Worm (Caenorhabditis elegans): ENCODE results near the gene C25F9.16.

C25F9.16 gene

DNA sequence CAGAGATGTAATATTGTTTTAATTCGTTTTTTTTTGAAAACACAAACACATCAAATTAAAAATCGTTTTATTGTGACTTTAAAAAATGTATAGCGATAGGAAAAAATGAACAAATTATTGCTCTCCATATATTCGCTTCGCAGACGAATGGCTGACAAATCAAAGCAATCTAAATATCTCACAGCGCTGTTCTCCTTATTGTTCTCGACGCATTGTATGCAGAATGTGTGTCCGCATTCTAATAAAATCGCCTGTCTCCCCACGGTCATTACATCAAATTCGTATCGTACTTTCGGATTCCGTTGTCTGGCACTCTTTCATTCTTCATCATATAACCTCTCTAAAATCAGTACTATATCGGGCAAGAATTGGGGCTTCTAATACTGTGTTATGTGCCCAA is 43.7 kb downstream of the C25F9.16 start, which contains the start of gene Y43F8B.9:
Y43F8B.9 (plus strand) TSS at position 301 of the 400 bp plus-strand sequence.
- TF ChIP-seq ceh-43 (GFP tag; optimal IDR thresholded peaks at IDR 0.05) = no peak
- no peak for TF ChIP-seq nhr-12 (tag; optimal IDR thresholded peaks at IDR 0.05)
- no peak for TF ChIP-seq nhr-2 (tag; optimal IDR thresholded peaks at IDR 0.05)
- no peak for TF ChIP-seq unc-39 (tag; optimal IDR thresholded peaks at IDR 0.05)
- no peak for TF ChIP-seq mls-2 (tag; optimal IDR thresholded peaks at IDR 0.05)
- TF ChIP-seq sem-2 (GFP tag; optimal IDR thresholded peaks at IDR 0.05) = no peak
- no peak for TF ChIP-seq bed-3 (GFP tag; optimal IDR thresholded peaks at IDR 0.05)
- no peak for TF ChIP-seq lsy-2 (tag; optimal IDR thresholded peaks at IDR 0.05)
- TF ChIP-seq nhr-237 (tag; optimal IDR thresholded peaks at IDR 0.05) = no peak
- TF ChIP-seq elt-1 (tag; optimal IDR thresholded peaks at IDR 0.05; ENCODE audit: borderline replicate concordance, insufficient read depth) = no peak
- no peak for TF ChIP-seq ceh-39 (tag; optimal IDR thresholded peaks at IDR 0.05)

DNA sequence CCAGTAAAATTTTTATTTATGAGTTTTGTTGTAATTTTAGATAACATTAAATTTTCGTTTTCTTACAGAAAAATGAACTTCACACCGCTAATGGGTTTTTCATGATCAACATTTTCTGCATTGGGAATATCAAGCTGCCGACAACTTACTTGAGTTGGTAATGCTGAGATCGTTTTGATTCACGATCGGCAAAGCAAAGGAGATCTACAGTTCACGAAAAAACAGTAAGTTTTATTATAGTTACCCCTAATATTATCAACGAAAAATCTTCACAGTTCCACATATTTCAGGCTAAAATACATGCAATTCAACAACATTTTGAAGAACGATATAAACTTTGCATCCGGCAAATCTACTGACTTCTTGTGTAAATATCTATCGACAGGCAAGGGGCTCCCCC is 48.3 kb downstream of the C25F9.16 start, which contains the start of gene Y43F8B.22:
Y43F8B.22 (plus strand) TSS at position 301 of the 400 bp plus-strand sequence.
- no peak for TF ChIP-seq M03D4.4 (tag; optimal IDR thresholded peaks at IDR 0.05)
